Worm (Caenorhabditis elegans): Measurements from ENCODE around the gene dgk-5.

- TF ChIP-seq ztf-23 (GFP tag; IDR thresholded peaks at IDR 0.05) (no peak), T22C8.4 (GFP tag; IDR thresholded peaks at IDR 0.05) (no peak), ref-1 (GFP tag; conservative IDR thresholded peaks at IDR 0.05) (no peak), flt-1 (GFP tag; IDR thresholded peaks at IDR 0.05) (no peak), tab-1 (GFP tag; IDR thresholded peaks at IDR 0.05) (no peak)
Measured at ce11 chrII:6513357-6513756, 42.5 kb upstream of the dgk-5 start.

Measured in whole organism, midembryonic.